Fruit fly (Drosophila melanogaster) whole organism, embryonic: ENCODE measurements around the gene CG14227.

ENCODE experiments used
- CG10565 ChIP-seq: fragments of 200-800 bp; sonication (Bioruptor generic); optimal IDR thresholded peaks from 3 replicates; lab custom pipeline; 2016; ENCODE audit warnings: missing biosample characterization, mild to moderate bottlenecking, missing genetic modification characterization
- CG12236 ChIP-seq: fragments of 200-800 bp; sonication (Bioruptor generic); optimal IDR thresholded peaks from 2 replicates; lab custom pipeline; 2016; ENCODE audit warnings: missing biosample characterization, missing genetic modification characterization
- CG12299 ChIP-seq: fragments of 200-800 bp; sonication (Bioruptor generic); optimal IDR thresholded peaks from 2 replicates; lab custom pipeline; 2018; ENCODE audit warnings: missing biosample characterization, mild to moderate bottlenecking, missing genetic modification characterization
- CG13424 ChIP-seq: fragments of 200-800 bp; sonication (Bioruptor generic); optimal IDR thresholded peaks from 2 replicates; lab custom pipeline; 2019; ENCODE audit warnings: missing biosample characterization, mild to moderate bottlenecking, missing genetic modification characterization, moderate library complexity
- CG14441 ChIP-seq: fragments of 200-800 bp; sonication (Bioruptor generic); IDR thresholded peaks from 2 replicates; pipeline ENCODE4 v1.3.6; 2022; ENCODE audit warnings: missing biosample characterization, missing genetic modification characterization
- CG14710 ChIP-seq: fragments of 200-800 bp; sonication (Bioruptor generic); optimal IDR thresholded peaks from 3 replicates; lab custom pipeline; 2019; ENCODE audit warnings: missing biosample characterization, mild to moderate bottlenecking, missing genetic modification characterization, moderate library complexity
- CG1529 ChIP-seq: fragments of 200-800 bp; sonication (Bioruptor generic); optimal IDR thresholded peaks from 3 replicates; lab custom pipeline; 2018; ENCODE audit warnings: missing biosample characterization, missing genetic modification characterization
- CG18599 ChIP-seq: fragments of 200-800 bp; sonication (Bioruptor generic); optimal IDR thresholded peaks from 3 replicates; lab custom pipeline; 2017; ENCODE audit warnings: missing biosample characterization, missing genetic modification characterization, mild to moderate bottlenecking, moderate library complexity, missing genetic modification reagents
- CG2129 ChIP-seq: fragments of 200-800 bp; sonication (Bioruptor generic); IDR thresholded peaks from 2 replicates; pipeline ENCODE4 v1.3.6; 2022; ENCODE audit warnings: missing biosample characterization, missing genetic modification characterization; ENCODE audit not compliant: partially characterized antibody
- CG2199 ChIP-seq: fragments of 200-800 bp; sonication (Bioruptor generic); IDR thresholded peaks from 3 replicates; pipeline ENCODE4 v1.3.6; 2022; ENCODE audit warnings: missing biosample characterization, missing genetic modification characterization
- CG2712 ChIP-seq: fragments of 200-800 bp; optimal IDR thresholded peaks from 3 replicates; lab custom pipeline; 2019; ENCODE audit warnings: missing biosample characterization, mild to moderate bottlenecking, missing genetic modification characterization, moderate library complexity
- CG32532 ChIP-seq: fragments of 200-800 bp; sonication (Bioruptor generic); IDR thresholded peaks from 2 replicates; pipeline ENCODE4 v1.3.6; 2022; ENCODE audit warnings: missing biosample characterization, missing genetic modification characterization
- CG42726 ChIP-seq: fragments of 200-800 bp; sonication (Bioruptor generic); IDR thresholded peaks from 2 replicates; pipeline ENCODE4 v1.3.6; 2022; ENCODE audit warnings: missing biosample characterization, missing genetic modification characterization; ENCODE audit not compliant: partially characterized antibody
- CG4854 ChIP-seq: fragments of 200-800 bp; sonication (Bioruptor generic); optimal IDR thresholded peaks from 2 replicates; lab custom pipeline; 2016; ENCODE audit warnings: missing biosample characterization, missing genetic modification characterization, inconsistent platforms
- CG7786 ChIP-seq: fragments of 200-800 bp; sonication (Bioruptor generic); optimal IDR thresholded peaks from 2 replicates; lab custom pipeline; 2016; ENCODE audit warnings: missing biosample characterization, missing genetic modification characterization
- CG8089 ChIP-seq: fragments of 200-800 bp; sonication (Bioruptor generic); optimal IDR thresholded peaks from 3 replicates; lab custom pipeline; 2016; ENCODE audit warnings: missing biosample characterization, missing genetic modification characterization
- CG8924 ChIP-seq: fragments of 200-800 bp; optimal IDR thresholded peaks from 3 replicates; lab custom pipeline; 2019; ENCODE audit warnings: missing biosample characterization, mild to moderate bottlenecking, missing genetic modification characterization, moderate library complexity
- D19A ChIP-seq: fragments of 200-800 bp; optimal IDR thresholded peaks from 3 replicates; lab custom pipeline; 2019; ENCODE audit warnings: missing biosample characterization, mild to moderate bottlenecking, missing genetic modification characterization, moderate library complexity
- Ets65A ChIP-seq: fragments of 200-800 bp; sonication (Bioruptor generic); peaks from one replicate; lab custom pipeline; 2016; ENCODE audit warnings: missing biosample characterization, missing genetic modification characterization
- HHEX ChIP-seq: fragments of 200-800 bp; sonication (Bioruptor generic); optimal IDR thresholded peaks from 3 replicates; lab custom pipeline; 2017; ENCODE audit warnings: missing biosample characterization, mild to moderate bottlenecking, missing genetic modification characterization, missing genetic modification reagents
- HLHmδ ChIP-seq: fragments of 200-800 bp; sonication (Bioruptor generic); optimal IDR thresholded peaks from 2 replicates; lab custom pipeline; 2018; ENCODE audit warnings: missing biosample characterization, mild to moderate bottlenecking, missing genetic modification characterization, moderate library complexity
- MESR4 ChIP-seq: fragments of 200-800 bp; sonication (Bioruptor generic); optimal IDR thresholded peaks from 2 replicates; lab custom pipeline; 2018; ENCODE audit warnings: missing biosample characterization, mild to moderate bottlenecking, missing genetic modification characterization, moderate library complexity
- Mad ChIP-seq: fragments of 200-800 bp; sonication (Bioruptor generic); optimal IDR thresholded peaks from 2 replicates; lab custom pipeline; 2016; ENCODE audit warnings: missing biosample characterization, missing genetic modification characterization
- Nf-YA ChIP-seq: fragments of 200-800 bp; sonication (Bioruptor generic); IDR thresholded peaks from 2 replicates; pipeline ENCODE4 v1.3.6; 2022; ENCODE audit warnings: missing biosample characterization, missing genetic modification characterization
- ash1 ChIP-seq: fragments of 200-800 bp; sonication (Bioruptor generic); optimal IDR thresholded peaks from 2 replicates; lab custom pipeline; 2018; ENCODE audit warnings: missing biosample characterization, mild to moderate bottlenecking, missing genetic modification characterization
- btn ChIP-seq: fragments of 200-800 bp; sonication (Bioruptor generic); optimal IDR thresholded peaks from 2 replicates; lab custom pipeline; 2016; ENCODE audit warnings: missing biosample characterization, missing genetic modification characterization
- dm ChIP-seq: fragments of 200-800 bp; sonication (Bioruptor generic); optimal IDR thresholded peaks from 3 replicates; lab custom pipeline; 2016; ENCODE audit warnings: missing biosample characterization, missing genetic modification characterization
- esg ChIP-seq: fragments of 200-800 bp; sonication (Bioruptor generic); conservative IDR thresholded peaks from 2 replicates; pipeline ENCODE4 v1.3.6; 2022; ENCODE audit warnings: missing biosample characterization, missing genetic modification characterization
- eve ChIP-seq, 2 experiments: fragments of >200 bp; optimal IDR thresholded peaks; 2 replicates each; lab custom pipeline; 2017; ENCODE audit warnings: missing biosample characterization in 2 of 2, missing genetic modification characterization in 2 of 2
- fd102C ChIP-seq: fragments of 200-800 bp; sonication (Bioruptor generic); optimal IDR thresholded peaks from 2 replicates; lab custom pipeline; 2018; ENCODE audit warnings: missing biosample characterization, mild to moderate bottlenecking, missing genetic modification characterization, moderate library complexity
- fd3F ChIP-seq: fragments of 200-800 bp; sonication (Bioruptor generic); optimal IDR thresholded peaks from 2 replicates; lab custom pipeline; 2018; ENCODE audit warnings: missing biosample characterization, mild to moderate bottlenecking, missing genetic modification characterization, moderate library complexity
- gfzf ChIP-seq: fragments of 200-800 bp; sonication (Bioruptor generic); optimal IDR thresholded peaks from 2 replicates; lab custom pipeline; 2016; ENCODE audit warnings: missing biosample characterization, mild to moderate bottlenecking, missing genetic modification characterization, moderate library complexity
- gro ChIP-seq: fragments of 200-800 bp; sonication (Bioruptor generic); optimal IDR thresholded peaks from 2 replicates; lab custom pipeline; 2016; ENCODE audit warnings: missing biosample characterization, missing genetic modification characterization
- gt ChIP-seq: fragments of 200-800 bp; sonication (Bioruptor generic); IDR thresholded peaks from 2 replicates; pipeline ENCODE4 v1.3.6; 2022; ENCODE audit warnings: missing biosample characterization, missing genetic modification characterization
- hb ChIP-seq: fragments of 200-800 bp; sonication (Bioruptor generic); IDR thresholded peaks from 3 replicates; pipeline ENCODE4 v1.3.6; 2022; ENCODE audit warnings: missing biosample characterization, missing genetic modification characterization; ENCODE audit not compliant: partially characterized antibody
- ken ChIP-seq: fragments of 200-800 bp; sonication (Bioruptor generic); IDR thresholded peaks from 3 replicates; pipeline ENCODE4 v1.3.6; 2022; ENCODE audit warnings: missing biosample characterization, missing genetic modification characterization
- lov ChIP-seq, 2 experiments: fragments of 200-800 bp in 1 of 2; fragments of >200 bp in 1 of 2; sonication (Bioruptor generic) in 1 of 2; IDR thresholded peaks in 1 of 2; optimal IDR thresholded peaks in 1 of 2; 2 replicates in 1 of 2; 3 replicates in 1 of 2; pipeline versions ENCODE4 v1.3.6 to Lab custom; 2017 to 2022; ENCODE audit warnings: missing biosample characterization in 1 of 2, missing genetic modification characterization in 1 of 2
- pan ChIP-seq, 4 experiments: fragments of >200 bp in 3 of 4; fragments of 200-800 bp in 1 of 4; sonication (Bioruptor generic) in 1 of 4; optimal IDR thresholded peaks in 3 of 4; IDR thresholded peaks in 1 of 4; 2 replicates each; pipeline versions ENCODE4 v1.3.6 to Lab custom; 2017 to 2022; ENCODE audit warnings: missing biosample characterization in 2 of 4, missing genetic modification characterization in 2 of 4, mixed read lengths in 1 of 4
- pfk ChIP-seq: fragments of 200-800 bp; sonication (Bioruptor generic); optimal IDR thresholded peaks from 2 replicates; lab custom pipeline; 2018; ENCODE audit warnings: missing biosample characterization, mild to moderate bottlenecking, missing genetic modification characterization, moderate library complexity
- prd ChIP-seq, 3 experiments: fragments of >200 bp in 2 of 3; fragments of 200-800 bp in 1 of 3; sonication (Bioruptor generic) in 1 of 3; optimal IDR thresholded peaks in 2 of 3; IDR thresholded peaks in 1 of 3; 2 replicates in 2 of 3; 3 replicates in 1 of 3; pipeline versions ENCODE4 v1.3.6 to Lab custom; 2017 to 2022; ENCODE audit warnings: missing biosample characterization in 1 of 3, missing genetic modification characterization in 1 of 3
- run ChIP-seq: fragments of 200-800 bp; sonication (Bioruptor generic); optimal IDR thresholded peaks from 3 replicates; lab custom pipeline; 2018; ENCODE audit warnings: missing biosample characterization, mild to moderate bottlenecking, missing genetic modification characterization
- so ChIP-seq: fragments of 200-800 bp; sonication (Bioruptor generic); IDR thresholded peaks from 3 replicates; pipeline ENCODE4 v1.3.6; 2022; ENCODE audit warnings: missing biosample characterization, missing genetic modification characterization
- stwl ChIP-seq: fragments of 200-800 bp; sonication (Bioruptor generic); optimal IDR thresholded peaks from 3 replicates; lab custom pipeline; 2018; ENCODE audit warnings: missing biosample characterization, mild to moderate bottlenecking, missing genetic modification characterization, moderate library complexity
- tap ChIP-seq: fragments of 200-800 bp; optimal IDR thresholded peaks from 3 replicates; lab custom pipeline; 2019; ENCODE audit warnings: missing biosample characterization, mild to moderate bottlenecking, missing genetic modification characterization, moderate library complexity
- tgo ChIP-seq: fragments of 200-800 bp; sonication (Bioruptor generic); IDR thresholded peaks from 3 replicates; pipeline ENCODE4 v1.3.6; 2022; ENCODE audit warnings: missing biosample characterization, missing genetic modification characterization
- wdn ChIP-seq: fragments of 200-800 bp; sonication (Bioruptor generic); IDR thresholded peaks from 2 replicates; pipeline ENCODE4 v1.3.6; 2022; ENCODE audit warnings: missing biosample characterization, missing genetic modification characterization
- wek ChIP-seq: fragments of 200-800 bp; sonication (Bioruptor generic); optimal IDR thresholded peaks from 3 replicates; lab custom pipeline; 2018; ENCODE audit warnings: missing biosample characterization, mild to moderate bottlenecking, missing genetic modification characterization, moderate library complexity

CG14227 gene

DNA sequence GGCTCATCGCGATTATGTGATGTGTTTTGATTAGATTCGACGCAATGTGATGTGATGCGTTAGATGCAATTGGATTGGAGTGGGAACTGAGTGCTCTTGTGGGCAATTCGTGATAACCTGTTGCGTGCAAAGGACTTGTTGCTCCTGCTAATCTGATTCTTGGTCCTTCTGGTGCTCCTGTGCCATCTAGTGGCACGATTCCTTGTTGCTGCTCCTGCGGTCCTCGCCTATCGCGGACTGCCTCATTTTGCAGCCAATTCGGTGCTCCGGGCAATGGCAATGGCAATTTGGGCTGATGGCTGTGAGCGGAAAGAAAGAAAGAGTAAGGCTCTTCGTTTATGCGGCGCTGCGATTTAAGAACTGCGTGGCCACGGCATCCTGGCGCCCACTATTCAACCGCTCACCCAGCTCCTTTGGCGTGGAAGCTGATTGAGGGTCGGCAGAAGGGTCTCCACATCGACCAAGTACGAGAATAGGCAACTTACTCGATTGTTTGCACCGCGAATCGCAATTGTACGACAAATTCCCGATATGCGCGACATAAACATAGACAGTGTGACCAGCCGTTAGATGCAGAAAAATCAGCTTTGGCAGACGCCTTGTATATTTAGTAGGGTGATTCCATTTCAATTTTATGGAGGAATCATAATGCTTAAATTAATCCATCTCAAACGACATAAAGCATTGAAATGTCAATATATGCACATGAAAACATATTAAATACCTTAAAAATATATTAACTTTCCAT lies 4.4 kb upstream of the CG14227 start, which contains the start of gene Mer (continued):
- peak; percentile 86 for TF ChIP-seq CG2712
- peak; percentile 62 for TF ChIP-seq CG14710 (tag; lab: Kevin White, UChicago)
- TF ChIP-seq CG32532 = peak; percentile 89
- TF ChIP-seq CG2129 = no peak
- peak; percentile 70 for TF ChIP-seq CG1529 (GFP tag; lab: Kevin White, UChicago)
- peak; percentile 75 for TF ChIP-seq gfzf (GFP tag; lab: Kevin White, UChicago)
- TF ChIP-seq CG13424 (tag; lab: Kevin White, UChicago) = peak; percentile 82
- TF ChIP-seq Nf-YA (GFP tag; lab: Robert Waterston, UW) = peak; percentile 59; the same call in 1 of the 2 replicates
- no peak for TF ChIP-seq CG10565
- TF ChIP-seq CG42726 (GFP tag; lab: Robert Waterston, UW) = no peak
- no peak for TF ChIP-seq HLHmδ (GFP tag; lab: Kevin White, UChicago)
- TF ChIP-seq lov (optimal IDR thresholded peaks at IDR 0.05; lab: Kevin White, UChicago) = no peak
- TF ChIP-seq lov (GFP tag; IDR thresholded peaks at IDR 0.05; lab: Robert Waterston, UW) = peak; percentile 48; the same call in 1 of the 3 replicates
- TF ChIP-seq CG18599 (GFP tag; lab: Kevin White, UChicago) = peak; percentile 90
- TF ChIP-seq CG7786 (GFP tag; lab: Kevin White, UChicago) = peak; percentile 81
- TF ChIP-seq tap (tag; lab: Kevin White, UChicago) = peak; percentile 81
- peak; percentile 79 for TF ChIP-seq gro (GFP tag; lab: Kevin White, UChicago)
- peak; percentile 55; the same call in 1 of the 2 replicates for TF ChIP-seq wdn (GFP tag; lab: Robert Waterston, UW)
- TF ChIP-seq wek (GFP tag; lab: Kevin White, UChicago) = peak; percentile 95
- TF ChIP-seq pfk (GFP tag; lab: Kevin White, UChicago) = peak; percentile 3
- peak; percentile 84 for TF ChIP-seq CG12299 (tag; lab: Kevin White, UChicago)
- peak; percentile 59 for TF ChIP-seq dm (GFP tag; lab: Kevin White, UChicago)
- 0 out of 3 replicates have a peak, but pooled peaks have one; percentile 53 for TF ChIP-seq CG2199 (GFP tag; lab: Robert Waterston, UW)
- peak; percentile 10 for TF ChIP-seq fd102C (GFP tag; lab: Kevin White, UChicago)
- TF ChIP-seq Ets65A (GFP tag; lab: Kevin White, UChicago) = peak; percentile 97
- TF ChIP-seq fd3F = peak; percentile 74
- TF ChIP-seq CG8089 (GFP tag; lab: Kevin White, UChicago) = peak; percentile 71
- peak; percentile 74 for TF ChIP-seq btn (GFP tag; lab: Kevin White, UChicago)
- TF ChIP-seq Mad (GFP tag; lab: Kevin White, UChicago) = peak; percentile 82
- TF ChIP-seq HHEX (GFP tag; lab: Kevin White, UChicago) = peak; percentile 83
- TF ChIP-seq gt (GFP tag; lab: Robert Waterston, UW) = no peak
- peak; percentile 70 for TF ChIP-seq esg (GFP tag; lab: Robert Waterston, UW)
- peak; percentile 59 for TF ChIP-seq stwl (tag; lab: Kevin White, UChicago)
- peak; percentile 86 for TF ChIP-seq MESR4 (GFP tag; lab: Kevin White, UChicago)
- no peak for TF ChIP-seq pan (optimal IDR thresholded peaks at IDR 0.05; lab: Kevin White, UChicago)
- TF ChIP-seq pan (GFP tag; optimal IDR thresholded peaks at IDR 0.05 in 1 of 2, IDR thresholded peaks at IDR 0.05 in 1 of 2) = peak in 1 of 2 experiments; percentile 87
- TF ChIP-seq D19A = peak; percentile 76
- peak; percentile 33 for TF ChIP-seq ash1
- TF ChIP-seq so (GFP tag; lab: Robert Waterston, UW) = peak; percentile 84; the same call in 1 of the 3 replicates
- TF ChIP-seq CG4854 = peak; percentile 52
- TF ChIP-seq hb (GFP tag; lab: Robert Waterston, UW) = no peak
- TF ChIP-seq prd (optimal IDR thresholded peaks at IDR 0.05; lab: Kevin White, UChicago) = no peak
- TF ChIP-seq prd (GFP tag; IDR thresholded peaks at IDR 0.05; lab: Robert Waterston, UW) = peak; percentile 86
- TF ChIP-seq CG12236 (GFP tag; lab: Kevin White, UChicago) = peak; percentile 51
- TF ChIP-seq run (tag; lab: Kevin White, UChicago) = peak; percentile 52
- peak; percentile 77 for TF ChIP-seq CG14441 (GFP tag; lab: Robert Waterston, UW)
- TF ChIP-seq ken (GFP tag; lab: Robert Waterston, UW) = peak; percentile 76
- peak; percentile 79 for TF ChIP-seq tgo (GFP tag; lab: Robert Waterston, UW)
- TF ChIP-seq CG8924 = peak; percentile 81
- TF ChIP-seq eve (GFP tag; optimal IDR thresholded peaks at IDR 0.05; lab: Kevin White, UChicago) = no peak
